Fruit fly (Drosophila melanogaster) whole organism, embryonic: ENCODE data around the gene crc.

Experiments
- Bdp1 ChIP-seq: fragments of 200-800 bp; sonication (Bioruptor generic); optimal IDR thresholded peaks from 3 replicates; lab custom pipeline; 2016; ENCODE audit warnings: missing biosample characterization, missing genetic modification characterization
- CG10267 ChIP-seq: fragments of 200-800 bp; sonication (Bioruptor generic); optimal IDR thresholded peaks from 2 replicates; lab custom pipeline; 2018; ENCODE audit warnings: missing biosample characterization, mild to moderate bottlenecking, missing genetic modification characterization, moderate library complexity
- CG10959 ChIP-seq: fragments of 200-800 bp; sonication (Bioruptor generic); IDR thresholded peaks from 2 replicates; pipeline ENCODE4 v1.3.6; 2022; ENCODE audit warnings: missing biosample characterization, missing genetic modification characterization
- CG11456 ChIP-seq: fragments of 200-800 bp; sonication (Bioruptor generic); IDR thresholded peaks from 3 replicates; pipeline ENCODE4 v1.3.6; 2022; ENCODE audit warnings: missing biosample characterization, missing genetic modification characterization
- CG13424 ChIP-seq: fragments of 200-800 bp; sonication (Bioruptor generic); optimal IDR thresholded peaks from 2 replicates; lab custom pipeline; 2019; ENCODE audit warnings: missing biosample characterization, mild to moderate bottlenecking, missing genetic modification characterization, moderate library complexity
- CG13624 ChIP-seq: fragments of 200-800 bp; sonication (Bioruptor generic); optimal IDR thresholded peaks from 2 replicates; lab custom pipeline; 2016; ENCODE audit warnings: missing biosample characterization, missing genetic modification characterization
- CG13894 ChIP-seq: fragments of 200-800 bp; sonication (Bioruptor generic); optimal IDR thresholded peaks from 3 replicates; lab custom pipeline; 2018; ENCODE audit warnings: missing biosample characterization, mild to moderate bottlenecking, missing genetic modification characterization, moderate library complexity
- CG14860 ChIP-seq: fragments of 200-800 bp; sonication (Bioruptor generic); IDR thresholded peaks from 3 replicates; pipeline ENCODE4 v1.3.6; 2022; ENCODE audit warnings: missing biosample characterization, missing genetic modification characterization; ENCODE audit not compliant: partially characterized antibody
- CG17802 ChIP-seq: fragments of 200-800 bp; sonication (Bioruptor generic); optimal IDR thresholded peaks from 2 replicates; lab custom pipeline; 2018; ENCODE audit warnings: missing biosample characterization, mild to moderate bottlenecking, missing genetic modification characterization, moderate library complexity
- CG2120 ChIP-seq: fragments of 200-800 bp; sonication (Bioruptor generic); optimal IDR thresholded peaks from 3 replicates; lab custom pipeline; 2016; ENCODE audit warnings: missing biosample characterization, missing genetic modification characterization
- CG31388 ChIP-seq: fragments of 200-800 bp; sonication (Bioruptor generic); optimal IDR thresholded peaks from 2 replicates; lab custom pipeline; 2016; ENCODE audit warnings: missing biosample characterization, missing genetic modification characterization
- CG3995 ChIP-seq: fragments of 200-800 bp; sonication (Bioruptor generic); optimal IDR thresholded peaks from 3 replicates; lab custom pipeline; 2016; ENCODE audit warnings: missing biosample characterization, missing genetic modification characterization
- CG6791 ChIP-seq: fragments of 200-800 bp; sonication (Bioruptor generic); IDR thresholded peaks from 3 replicates; pipeline ENCODE4 v1.3.6; 2022; ENCODE audit warnings: missing biosample characterization, missing genetic modification characterization; ENCODE audit not compliant: partially characterized antibody
- CG8478 ChIP-seq: fragments of >200 bp; optimal IDR thresholded peaks from 2 replicates; lab custom pipeline; 2018
- CG8924 ChIP-seq: fragments of 200-800 bp; optimal IDR thresholded peaks from 3 replicates; lab custom pipeline; 2019; ENCODE audit warnings: missing biosample characterization, mild to moderate bottlenecking, missing genetic modification characterization, moderate library complexity
- Chrac-16 ChIP-seq: fragments of 200-800 bp; sonication (Bioruptor generic); optimal IDR thresholded peaks from 3 replicates; lab custom pipeline; 2016; ENCODE audit warnings: missing biosample characterization, missing genetic modification characterization
- D ChIP-seq, 2 experiments: fragments of 200-800 bp in 1 of 2; fragments of >200 bp in 1 of 2; sonication (Bioruptor generic) in 1 of 2; optimal IDR thresholded peaks; 2 replicates in 1 of 2; 3 replicates in 1 of 2; lab custom pipeline; 2017; ENCODE audit warnings: mild to moderate bottlenecking in 1 of 2, missing biosample characterization in 1 of 2, missing genetic modification characterization in 1 of 2, missing genetic modification reagents in 1 of 2
- Dp ChIP-seq: fragments of 200-800 bp; sonication (Bioruptor generic); optimal IDR thresholded peaks from 2 replicates; lab custom pipeline; 2018; ENCODE audit warnings: missing biosample characterization, mild to moderate bottlenecking, missing genetic modification characterization, moderate library complexity
- HLH54F ChIP-seq: fragments of 200-800 bp; sonication (Bioruptor generic); optimal IDR thresholded peaks from 3 replicates; lab custom pipeline; 2016; ENCODE audit warnings: missing biosample characterization, missing genetic modification characterization
- HmgZ ChIP-seq: fragments of 200-800 bp; sonication (Bioruptor generic); optimal IDR thresholded peaks from 2 replicates; lab custom pipeline; 2018; ENCODE audit warnings: missing biosample characterization, mild to moderate bottlenecking, missing genetic modification characterization
- Myb ChIP-seq: fragments of 200-800 bp; sonication (Bioruptor generic); optimal IDR thresholded peaks from 2 replicates; lab custom pipeline; 2016; ENCODE audit warnings: missing biosample characterization, missing genetic modification characterization
- Opbp ChIP-seq: fragments of 200-800 bp; sonication (Bioruptor generic); IDR thresholded peaks from 3 replicates; pipeline ENCODE4 v1.3.6; 2022; ENCODE audit warnings: missing biosample characterization, missing genetic modification characterization; ENCODE audit not compliant: partially characterized antibody
- Optix ChIP-seq: fragments of 200-800 bp; sonication (Bioruptor generic); IDR thresholded peaks from 3 replicates; pipeline ENCODE4 v1.3.6; 2022; ENCODE audit warnings: missing biosample characterization, missing genetic modification characterization
- Sox102F ChIP-seq: fragments of 200-800 bp; sonication (Bioruptor generic); optimal IDR thresholded peaks from 2 replicates; lab custom pipeline; 2018; ENCODE audit warnings: missing biosample characterization, mild to moderate bottlenecking, missing genetic modification characterization, moderate library complexity
- Sry-δ ChIP-seq: fragments of 200-800 bp; sonication (Bioruptor generic); optimal IDR thresholded peaks from 2 replicates; lab custom pipeline; 2016; ENCODE audit warnings: missing biosample characterization, missing genetic modification characterization
- YL-1 ChIP-seq: fragments of 200-800 bp; sonication (Bioruptor generic); optimal IDR thresholded peaks from 3 replicates; lab custom pipeline; 2017; ENCODE audit warnings: missing biosample characterization, mild to moderate bottlenecking, missing genetic modification characterization
- chm ChIP-seq: fragments of 200-800 bp; sonication (Bioruptor generic); IDR thresholded peaks from 2 replicates; pipeline ENCODE4 v1.3.6; 2022; ENCODE audit warnings: missing biosample characterization, missing genetic modification characterization
- crc ChIP-seq: fragments of 200-800 bp; sonication (Bioruptor generic); optimal IDR thresholded peaks from 2 replicates; lab custom pipeline; 2016; ENCODE audit warnings: missing biosample characterization, missing genetic modification characterization
- crol ChIP-seq: fragments of 200-800 bp; sonication (Bioruptor generic); IDR thresholded peaks from 2 replicates; pipeline ENCODE4 v1.3.6; 2022; ENCODE audit warnings: missing biosample characterization, missing genetic modification characterization
- dmrt11E ChIP-seq: fragments of 200-800 bp; sonication (Bioruptor generic); optimal IDR thresholded peaks from 3 replicates; lab custom pipeline; 2018; ENCODE audit warnings: missing biosample characterization, mild to moderate bottlenecking, missing genetic modification characterization, moderate library complexity
- fru ChIP-seq: fragments of >200 bp; optimal IDR thresholded peaks from 2 replicates; lab custom pipeline; 2017
- gfzf ChIP-seq: fragments of 200-800 bp; sonication (Bioruptor generic); optimal IDR thresholded peaks from 2 replicates; lab custom pipeline; 2016; ENCODE audit warnings: missing biosample characterization, mild to moderate bottlenecking, missing genetic modification characterization, moderate library complexity
- gsb-n ChIP-seq: fragments of 200-800 bp; sonication (Bioruptor generic); optimal IDR thresholded peaks from 3 replicates; lab custom pipeline; 2018; ENCODE audit warnings: missing biosample characterization, mild to moderate bottlenecking, missing genetic modification characterization
- hkb ChIP-seq, 2 experiments: fragments of 200-800 bp in 1 of 2; fragments of >200 bp in 1 of 2; sonication (Bioruptor generic) in 1 of 2; IDR thresholded peaks in 1 of 2; optimal IDR thresholded peaks in 1 of 2; 2 replicates each; pipeline versions ENCODE4 v1.3.6 to Lab custom; 2017 to 2022; ENCODE audit warnings: missing biosample characterization in 1 of 2, missing genetic modification characterization in 1 of 2
- ind ChIP-seq: fragments of 200-800 bp; sonication (Bioruptor generic); optimal IDR thresholded peaks from 3 replicates; lab custom pipeline; 2016; ENCODE audit warnings: missing biosample characterization, missing genetic modification characterization
- jing ChIP-seq: fragments of 200-800 bp; sonication (Bioruptor generic); optimal IDR thresholded peaks from 2 replicates; lab custom pipeline; 2018; ENCODE audit warnings: missing biosample characterization, mild to moderate bottlenecking, missing genetic modification characterization
- kay ChIP-seq: fragments of 200-800 bp; sonication (Bioruptor generic); optimal IDR thresholded peaks from 2 replicates; lab custom pipeline; 2016; ENCODE audit warnings: missing biosample characterization, missing genetic modification characterization
- lola ChIP-seq, 3 experiments: fragments of >200 bp in 2 of 3; fragments of 200-800 bp in 1 of 3; sonication (Bioruptor generic) in 1 of 3; optimal IDR thresholded peaks; 2 replicates each; lab custom pipeline; 2017 to 2019; ENCODE audit warnings: missing biosample characterization in 3 of 3, missing genetic modification characterization in 3 of 3, mild to moderate bottlenecking in 1 of 3, moderate library complexity in 1 of 3
- lov ChIP-seq, 2 experiments: fragments of 200-800 bp in 1 of 2; fragments of >200 bp in 1 of 2; sonication (Bioruptor generic) in 1 of 2; IDR thresholded peaks in 1 of 2; optimal IDR thresholded peaks in 1 of 2; 2 replicates in 1 of 2; 3 replicates in 1 of 2; pipeline versions ENCODE4 v1.3.6 to Lab custom; 2017 to 2022; ENCODE audit warnings: missing biosample characterization in 1 of 2, missing genetic modification characterization in 1 of 2
- nmo ChIP-seq: fragments of 200-800 bp; sonication (Bioruptor generic); optimal IDR thresholded peaks from 2 replicates; lab custom pipeline; 2018; ENCODE audit warnings: missing biosample characterization, mild to moderate bottlenecking, missing genetic modification characterization, moderate library complexity
- pros ChIP-seq: fragments of 200-800 bp; sonication (Bioruptor generic); optimal IDR thresholded peaks from 3 replicates; lab custom pipeline; 2019; ENCODE audit warnings: missing biosample characterization, mild to moderate bottlenecking, missing genetic modification characterization, moderate library complexity
- row ChIP-seq: fragments of 200-800 bp; sonication (Bioruptor generic); IDR thresholded peaks from 3 replicates; pipeline ENCODE4 v1.3.6; 2022; ENCODE audit warnings: missing biosample characterization, missing genetic modification characterization
- so ChIP-seq: fragments of 200-800 bp; sonication (Bioruptor generic); IDR thresholded peaks from 3 replicates; pipeline ENCODE4 v1.3.6; 2022; ENCODE audit warnings: missing biosample characterization, missing genetic modification characterization
- sug ChIP-seq: fragments of 200-800 bp; optimal IDR thresholded peaks from 2 replicates; lab custom pipeline; 2019; ENCODE audit warnings: missing biosample characterization, mild to moderate bottlenecking, missing genetic modification characterization, moderate library complexity
- unc-4 ChIP-seq: fragments of 200-800 bp; sonication (Bioruptor generic); IDR thresholded peaks from 2 replicates; pipeline ENCODE4 v1.3.6; 2022; ENCODE audit warnings: missing biosample characterization, missing genetic modification characterization; ENCODE audit not compliant: partially characterized antibody
- zen ChIP-seq: fragments of 200-800 bp; sonication (Bioruptor generic); optimal IDR thresholded peaks from 3 replicates; lab custom pipeline; 2018; ENCODE audit warnings: missing biosample characterization, mild to moderate bottlenecking, missing genetic modification characterization, moderate library complexity

Gene crc

dm6 chr2L:21310427-21311199, at the start of gene crc (continued):
- TF ChIP-seq Chrac-16 (GFP tag; lab: Kevin White, UChicago): peak; percentile 30
- TF ChIP-seq Opbp: no peak
- TF ChIP-seq lola (GFP tag; optimal IDR thresholded peaks at IDR 0.05; lab: Kevin White, UChicago): peak in 1 of 3 experiments; percentile 57
- TF ChIP-seq sug: peak; percentile 19
- peak; percentile 58 for TF ChIP-seq CG13624 (GFP tag; lab: Kevin White, UChicago)
- TF ChIP-seq pros (GFP tag; lab: Kevin White, UChicago): peak; percentile 21
- no peak for TF ChIP-seq CG6791 (GFP tag; lab: Robert Waterston, UW)
- peak; percentile 1 for TF ChIP-seq zen (tag; lab: Kevin White, UChicago)
- peak; percentile 22 for TF ChIP-seq CG8924 (tag; lab: Kevin White, UChicago)
- TF ChIP-seq unc-4 (GFP tag; lab: Robert Waterston, UW): peak; percentile 44; the same call in 1 of the 2 replicates
- peak; percentile 20 for TF ChIP-seq Sox102F
- no peak; the same call in 1 of the 2 replicates for TF ChIP-seq chm (GFP tag; lab: Robert Waterston, UW)
- TF ChIP-seq CG14860: no peak; the same call in 1 of the 3 replicates
- peak; percentile 7 for TF ChIP-seq kay (GFP tag; lab: Kevin White, UChicago)
- TF ChIP-seq gfzf (GFP tag; lab: Kevin White, UChicago): peak; percentile 76
- TF ChIP-seq YL-1 (GFP tag; lab: Kevin White, UChicago): peak; percentile 91
- peak; percentile 38 for TF ChIP-seq nmo (GFP tag; lab: Kevin White, UChicago)
- no peak for TF ChIP-seq jing (GFP tag; lab: Kevin White, UChicago)
- TF ChIP-seq fru: no peak
- TF ChIP-seq gsb-n (tag; lab: Kevin White, UChicago): peak; percentile 95
- TF ChIP-seq CG10959 (GFP tag; lab: Robert Waterston, UW): no peak
- TF ChIP-seq Myb: peak; percentile 13
- TF ChIP-seq D (optimal IDR thresholded peaks at IDR 0.05; lab: Kevin White, UChicago): peak; percentile 12
- TF ChIP-seq D (GFP tag; optimal IDR thresholded peaks at IDR 0.05; lab: Kevin White, UChicago): no peak
- no peak for TF ChIP-seq so (GFP tag; lab: Robert Waterston, UW)

dm6 chr2L:21260869-21261268, 49.8 kb upstream of the crc start:
- TF ChIP-seq HmgZ (peak; percentile 22), pros (GFP tag; lab: Kevin White, UChicago) (no peak), CG13424 (peak; percentile 1), HLH54F (GFP tag; lab: Kevin White, UChicago) (peak; percentile 5), YL-1 (GFP tag; lab: Kevin White, UChicago) (peak; percentile 47), row (GFP tag; lab: Robert Waterston, UW) (peak; percentile 64; the same call in 1 of the 3 replicates), CG8924 (tag; lab: Kevin White, UChicago) (peak; percentile 7), CG17802 (peak; percentile 67), Dp (GFP tag; lab: Kevin White, UChicago) (peak; percentile 20), crc (GFP tag; lab: Kevin White, UChicago) (peak; percentile 12), CG11456 (GFP tag; lab: Robert Waterston, UW) (no peak), hkb (optimal IDR thresholded peaks at IDR 0.05; lab: Kevin White, UChicago) (no peak), hkb (GFP tag; IDR thresholded peaks at IDR 0.05; lab: Robert Waterston, UW) (0 out of 2 replicates have a peak, but pooled peaks have one; percentile 16), CG3995 (GFP tag; lab: Kevin White, UChicago) (peak; percentile 51), ind (GFP tag; lab: Kevin White, UChicago) (peak; percentile 28), CG13894 (tag; lab: Kevin White, UChicago) (peak; percentile 55), CG8478 (lab: Kevin White, UChicago) (no peak), CG31388 (GFP tag; lab: Kevin White, UChicago) (no peak), Sry-δ (peak; percentile 43), CG10267 (peak; percentile 52), dmrt11E (tag; lab: Kevin White, UChicago) (peak; percentile 7), lov (optimal IDR thresholded peaks at IDR 0.05; lab: Kevin White, UChicago) (no peak), lov (GFP tag; IDR thresholded peaks at IDR 0.05; lab: Robert Waterston, UW) (no peak), crol (GFP tag; lab: Robert Waterston, UW) (no peak), Optix (GFP tag; lab: Robert Waterston, UW) (no peak), CG2120 (GFP tag; lab: Kevin White, UChicago) (peak; percentile 22), gfzf (GFP tag; lab: Kevin White, UChicago) (peak; percentile 82), Bdp1 (GFP tag; lab: Kevin White, UChicago) (peak; percentile 15)
